Worm (Caenorhabditis elegans) whole organism, L3 larva: ENCODE data around the gene C18H9.6.

Experiments used
- R02D3.7 ChIP-seq: fragments of 150-350 bp; optimal IDR thresholded peaks from 2 replicates; lab custom pipeline; 2014; ENCODE audit warnings: missing biosample characterization, missing genetic modification characterization
- ZK546.5 ChIP-seq: sonication (generic microtip); optimal IDR thresholded peaks from 2 replicates; lab custom pipeline; 2017; ENCODE audit warnings: missing biosample characterization, missing genetic modification characterization
- aly-2 ChIP-seq: fragments of 150-350 bp; optimal IDR thresholded peaks from 2 replicates; lab custom pipeline; 2014; ENCODE audit warnings: missing biosample characterization, missing genetic modification characterization
- ama-1 ChIP-seq: fragments of 150-350 bp; optimal IDR thresholded peaks from 2 replicates; lab custom pipeline; 2018
- ceh-16 ChIP-seq: sonication (generic microtip); optimal IDR thresholded peaks from 2 replicates; lab custom pipeline; 2017; ENCODE audit warnings: missing biosample characterization, missing genetic modification characterization
- ceh-28 ChIP-seq: fragments of 150-350 bp; optimal IDR thresholded peaks from 2 replicates; lab custom pipeline; 2014; ENCODE audit warnings: missing biosample characterization, missing genetic modification reagents, missing genetic modification characterization
- ceh-82 ChIP-seq: fragments of 150-350 bp; optimal IDR thresholded peaks from 2 replicates; lab custom pipeline; 2014; ENCODE audit warnings: missing biosample characterization, missing genetic modification characterization
- ceh-9 ChIP-seq: sonication (generic microtip); optimal IDR thresholded peaks from 2 replicates; lab custom pipeline; 2018; ENCODE audit warnings: missing biosample characterization, missing genetic modification characterization
- daf-12 ChIP-seq: fragments of 150-350 bp; optimal IDR thresholded peaks from 2 replicates; lab custom pipeline; 2014; ENCODE audit warnings: missing biosample characterization, missing genetic modification reagents, missing genetic modification characterization
- egl-27 ChIP-seq: sonication (generic microtip); optimal IDR thresholded peaks from 4 replicates; lab custom pipeline; 2017; ENCODE audit warnings: missing biosample characterization, missing genetic modification reagents, missing genetic modification characterization
- egl-5 ChIP-seq: fragments of 150-350 bp; optimal IDR thresholded peaks from 2 replicates; lab custom pipeline; 2017; ENCODE audit warnings: missing biosample characterization, missing genetic modification reagents, missing genetic modification characterization, inconsistent platforms
- elt-1 ChIP-seq: fragments of 150-350 bp; optimal IDR thresholded peaks from 2 replicates; lab custom pipeline; 2014; ENCODE audit warnings: missing biosample characterization, missing genetic modification characterization
- elt-2 ChIP-seq: sonication (generic microtip); optimal IDR thresholded peaks from 2 replicates; lab custom pipeline; 2016; ENCODE audit warnings: missing genetic modification reagents, mild to moderate bottlenecking, missing genetic modification characterization, missing compliant biosample characterization
- elt-3 ChIP-seq, 3 experiments: fragments of 150-350 bp in 1 of 3; sonication (generic microtip) in 2 of 3; optimal IDR thresholded peaks; 2 replicates in 2 of 3; 4 replicates in 1 of 3; lab custom pipeline; 2014 to 2017; ENCODE audit warnings: missing biosample characterization in 3 of 3, missing genetic modification characterization in 3 of 3
- eor-1 ChIP-seq, 2 experiments: fragments of 150-350 bp; optimal IDR thresholded peaks; 2 replicates each; lab custom pipeline; 2014 to 2018; ENCODE audit warnings: missing biosample characterization in 2 of 2, missing genetic modification characterization in 2 of 2
- fkh-10 ChIP-seq: sonication (generic microtip); optimal IDR thresholded peaks from 2 replicates; lab custom pipeline; 2017; ENCODE audit warnings: missing biosample characterization, missing genetic modification reagents, missing genetic modification characterization
- fkh-2 ChIP-seq: fragments of 150-350 bp; optimal IDR thresholded peaks from 2 replicates; lab custom pipeline; 2014; ENCODE audit warnings: missing biosample characterization, missing genetic modification reagents, missing genetic modification characterization
- fos-1 ChIP-seq: fragments of 150-350 bp; optimal IDR thresholded peaks from 2 replicates; lab custom pipeline; 2014; ENCODE audit warnings: missing biosample characterization, missing genetic modification characterization
- hmg-11 ChIP-seq: sonication (generic microtip); optimal IDR thresholded peaks from 2 replicates; lab custom pipeline; 2016; ENCODE audit warnings: missing genetic modification characterization, missing compliant biosample characterization
- jun-1 ChIP-seq: fragments of 150-350 bp; optimal IDR thresholded peaks from 2 replicates; lab custom pipeline; 2014; ENCODE audit warnings: missing biosample characterization, missing genetic modification reagents, missing genetic modification characterization
- lin-15B ChIP-seq: fragments of 150-350 bp; optimal IDR thresholded peaks from 2 replicates; lab custom pipeline; 2014; ENCODE audit warnings: missing biosample characterization, missing genetic modification characterization
- lin-39 ChIP-seq: fragments of 150-350 bp; optimal IDR thresholded peaks from 2 replicates; lab custom pipeline; 2018; ENCODE audit warnings: missing biosample characterization, missing genetic modification reagents, missing genetic modification characterization
- lsy-12 ChIP-seq: sonication (generic microtip); optimal IDR thresholded peaks from 2 replicates; lab custom pipeline; 2016; ENCODE audit warnings: mild to moderate bottlenecking, missing genetic modification characterization, missing compliant biosample characterization
- mdl-1 ChIP-seq: fragments of 150-350 bp; optimal IDR thresholded peaks from 2 replicates; lab custom pipeline; 2014; ENCODE audit warnings: missing biosample characterization, missing genetic modification characterization
- mml-1 ChIP-seq: fragments of 150-350 bp; sonication (generic microtip); optimal IDR thresholded peaks from 3 replicates; lab custom pipeline; 2014; ENCODE audit warnings: missing biosample characterization, missing genetic modification characterization
- nfya-1 ChIP-seq: sonication (generic microtip); optimal IDR thresholded peaks from 2 replicates; lab custom pipeline; 2017; ENCODE audit warnings: missing genetic modification characterization, mild to moderate bottlenecking, missing compliant biosample characterization, antibody characterized with exemption, moderate library complexity; ENCODE audit not compliant: insufficient read depth
- nhr-11 ChIP-seq: fragments of 150-350 bp; optimal IDR thresholded peaks from 2 replicates; lab custom pipeline; 2014; ENCODE audit warnings: missing biosample characterization, missing genetic modification characterization
- nhr-12 ChIP-seq: fragments of 150-350 bp; optimal IDR thresholded peaks from 2 replicates; lab custom pipeline; 2014; ENCODE audit warnings: missing biosample characterization, missing genetic modification characterization
- nhr-23 ChIP-seq: fragments of 150-350 bp; optimal IDR thresholded peaks from 2 replicates; lab custom pipeline; 2014; ENCODE audit warnings: missing biosample characterization, missing genetic modification reagents, missing genetic modification characterization
- nhr-237 ChIP-seq: fragments of 150-350 bp; optimal IDR thresholded peaks from 2 replicates; lab custom pipeline; 2014; ENCODE audit warnings: missing biosample characterization, missing genetic modification characterization
- nhr-25 ChIP-seq: sonication (generic microtip); optimal IDR thresholded peaks from 2 replicates; lab custom pipeline; 2017; ENCODE audit warnings: missing biosample characterization, missing genetic modification characterization
- nhr-43 ChIP-seq: sonication (generic microtip); optimal IDR thresholded peaks from 2 replicates; lab custom pipeline; 2016; ENCODE audit warnings: mild to moderate bottlenecking, missing genetic modification characterization, missing compliant biosample characterization; ENCODE audit not compliant: poor library complexity, severe bottlenecking
- nhr-67 ChIP-seq: fragments of 150-350 bp; optimal IDR thresholded peaks from 2 replicates; lab custom pipeline; 2014; ENCODE audit warnings: missing biosample characterization, missing genetic modification characterization
- nhr-76 ChIP-seq: fragments of 150-350 bp; sonication (generic microtip); optimal IDR thresholded peaks from 5 replicates; lab custom pipeline; 2014; ENCODE audit warnings: missing biosample characterization, missing genetic modification characterization
- nhr-77 ChIP-seq: fragments of 150-350 bp; optimal IDR thresholded peaks from 2 replicates; lab custom pipeline; 2014; ENCODE audit warnings: missing biosample characterization, missing genetic modification characterization
- pha-4 ChIP-seq: fragments of 150-350 bp; optimal IDR thresholded peaks from 2 replicates; lab custom pipeline; 2014; ENCODE audit warnings: missing biosample characterization, missing genetic modification reagents, missing genetic modification characterization
- pqm-1 ChIP-seq: fragments of 150-350 bp; optimal IDR thresholded peaks from 2 replicates; lab custom pipeline; 2017; ENCODE audit warnings: missing biosample characterization, missing genetic modification characterization, inconsistent platforms
- sea-2 ChIP-seq: fragments of 150-350 bp; sonication (generic microtip); optimal IDR thresholded peaks from 4 replicates; lab custom pipeline; 2014; ENCODE audit warnings: missing biosample characterization, missing genetic modification reagents, missing genetic modification characterization
- skn-1 ChIP-seq: fragments of 150-350 bp; optimal IDR thresholded peaks from 2 replicates; lab custom pipeline; 2014; ENCODE audit warnings: missing biosample characterization, missing genetic modification characterization
- snpc-4 ChIP-seq: fragments of 150-350 bp; optimal IDR thresholded peaks from 2 replicates; lab custom pipeline; 2014; ENCODE audit warnings: missing biosample characterization, missing genetic modification characterization
- tbx-2 ChIP-seq: sonication (generic microtip); optimal IDR thresholded peaks from 2 replicates; lab custom pipeline; 2016; ENCODE audit warnings: mild to moderate bottlenecking, missing genetic modification characterization, missing compliant biosample characterization
- unc-39 ChIP-seq: sonication (generic microtip); optimal IDR thresholded peaks from 4 replicates; lab custom pipeline; 2017; ENCODE audit warnings: missing biosample characterization, missing genetic modification characterization
- unc-62 ChIP-seq: fragments of 150-350 bp; sonication (generic microtip); optimal IDR thresholded peaks from 4 replicates; lab custom pipeline; 2014; ENCODE audit warnings: missing biosample characterization, missing genetic modification reagents, missing genetic modification characterization
- zag-1 ChIP-seq: fragments of 150-350 bp; optimal IDR thresholded peaks from 2 replicates; lab custom pipeline; 2014; ENCODE audit warnings: missing biosample characterization, missing genetic modification characterization
- ztf-11 ChIP-seq: fragments of 150-350 bp; optimal IDR thresholded peaks from 2 replicates; lab custom pipeline; 2014; ENCODE audit warnings: missing biosample characterization, missing genetic modification characterization
- ztf-4 ChIP-seq: fragments of 150-350 bp; optimal IDR thresholded peaks from 2 replicates; lab custom pipeline; 2014; ENCODE audit warnings: missing biosample characterization, missing genetic modification characterization

C18H9.6 gene

ce11 chrII:6736604-6737003, 35.2 kb upstream of the C18H9.6 start, which contains the start of gene T14B4.1:
T14B4.1 (plus strand) TSS chrII:6736904.
- no peak for TF ChIP-seq lin-15B (tag; lab: Kevin White, UChicago)
- no peak for TF ChIP-seq eor-1 (tag; optimal IDR thresholded peaks at IDR 0.05; lab: Kevin White, UChicago)
- no peak for TF ChIP-seq tbx-2 (tag; lab: Kevin White, UChicago)
- TF ChIP-seq lin-39: no peak
- TF ChIP-seq egl-27 (tag; lab: Kevin White, UChicago): no peak
- no peak for TF ChIP-seq nhr-67 (tag; lab: Kevin White, UChicago)
- no peak for TF ChIP-seq zag-1 (tag; lab: Kevin White, UChicago)

DNA sequence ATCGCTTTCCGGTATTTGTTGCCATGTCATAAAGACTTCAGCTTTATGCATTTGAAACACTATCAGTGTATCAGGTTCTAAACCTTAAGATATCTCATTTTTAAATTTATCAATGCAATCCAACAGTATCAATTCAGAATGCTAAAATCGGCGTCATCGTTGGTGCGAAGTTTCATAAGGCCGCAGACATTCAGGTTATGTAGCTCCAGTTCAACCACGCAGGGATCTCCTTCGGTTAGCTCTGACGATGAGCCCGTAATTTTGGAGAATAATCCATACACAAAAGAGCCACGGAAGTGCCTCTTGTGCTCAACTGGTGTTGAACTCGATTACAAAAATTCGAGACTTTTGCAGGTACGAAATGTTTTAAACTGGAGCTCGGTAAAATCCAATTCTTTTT, 34.6 kb upstream of the C18H9.6 start, which contains the start of gene mrps-18.C:
TSS of gene mrps-18.C (plus strand) at position 138 of the 400 bp plus-strand sequence.
- TF ChIP-seq nhr-237 (tag; lab: Kevin White, UChicago) (no peak), R02D3.7 (tag; lab: Kevin White, UChicago) (no peak), ceh-82 (tag; lab: Kevin White, UChicago) (no peak), ztf-11 (tag; lab: Kevin White, UChicago) (no peak), nhr-67 (tag; lab: Kevin White, UChicago) (no peak), zag-1 (tag; lab: Kevin White, UChicago) (no peak), elt-2 (tag; lab: Kevin White, UChicago) (no peak), tbx-2 (tag; lab: Kevin White, UChicago) (no peak), nhr-76 (tag; lab: Kevin White, UChicago) (no peak), ceh-28 (no peak), pha-4 (tag; lab: Kevin White, UChicago) (no peak), ztf-4 (tag; lab: Kevin White, UChicago) (no peak), egl-5 (tag; lab: Kevin White, UChicago) (no peak), fos-1 (no peak), eor-1 (tag; optimal IDR thresholded peaks at IDR 0.05; lab: Kevin White, UChicago) (no peak), elt-1 (tag; lab: Kevin White, UChicago) (no peak), pqm-1 (tag; lab: Kevin White, UChicago) (no peak), snpc-4 (tag; lab: Kevin White, UChicago) (no peak), fkh-2 (tag; lab: Kevin White, UChicago) (no peak)

- TF ChIP-seq elt-2 (tag; lab: Kevin White, UChicago): peak; percentile 27
- no peak for TF ChIP-seq mml-1 (tag; lab: Kevin White, UChicago)
- TF ChIP-seq unc-39 (tag; lab: Kevin White, UChicago): no peak
- no peak for TF ChIP-seq unc-62 (GFP tag; lab: Kevin White, UChicago)
- TF ChIP-seq ztf-11 (tag; lab: Kevin White, UChicago): no peak
- peak; percentile 93 for TF ChIP-seq pha-4 (tag; lab: Kevin White, UChicago)
- TF ChIP-seq nhr-67 (tag; lab: Kevin White, UChicago): no peak
- TF ChIP-seq pqm-1 (tag; lab: Kevin White, UChicago): peak; percentile 54
- TF ChIP-seq fos-1: no peak
- TF ChIP-seq nhr-11 (tag; lab: Kevin White, UChicago): no peak
- no peak for TF ChIP-seq zag-1 (tag; lab: Kevin White, UChicago)
- peak; percentile 87 for TF ChIP-seq lin-15B (tag; lab: Kevin White, UChicago)
- no peak for TF ChIP-seq tbx-2 (tag; lab: Kevin White, UChicago)
- TF ChIP-seq ceh-28: no peak
- no peak for TF ChIP-seq ztf-4 (tag; lab: Kevin White, UChicago)
- TF ChIP-seq nhr-76 (tag; lab: Kevin White, UChicago): no peak
- TF ChIP-seq nhr-237 (tag; lab: Kevin White, UChicago): no peak
- no peak for TF ChIP-seq sea-2 (GFP tag; lab: Kevin White, UChicago)
- no peak for TF ChIP-seq eor-1 (tag; optimal IDR thresholded peaks at IDR 0.05; lab: Kevin White, UChicago)
- TF ChIP-seq hmg-11: no peak
- TF ChIP-seq egl-27 (tag; lab: Kevin White, UChicago): no peak
- peak; percentile 25 for TF ChIP-seq snpc-4 (tag; lab: Kevin White, UChicago)
- TF ChIP-seq lsy-12 (tag; lab: Kevin White, UChicago): peak; percentile 15
- TF ChIP-seq ceh-82 (tag; lab: Kevin White, UChicago): no peak
- no peak for TF ChIP-seq ceh-16
- TF ChIP-seq ceh-9 (tag; lab: Kevin White, UChicago): no peak
- TF ChIP-seq fkh-2 (tag; lab: Kevin White, UChicago): no peak
- TF ChIP-seq nhr-43: peak; percentile 69
- peak; percentile 17 for TF ChIP-seq lin-39
- no peak for TF ChIP-seq skn-1 (tag; lab: Kevin White, UChicago)
- TF ChIP-seq nhr-12: no peak
- no peak for TF ChIP-seq mdl-1
- TF ChIP-seq nhr-23 (tag; lab: Kevin White, UChicago): peak; percentile 44
- TF ChIP-seq ama-1 (lab: Kevin White, UChicago): no peak
- no peak for TF ChIP-seq fkh-10 (GFP tag; lab: Kevin White, UChicago)
- TF ChIP-seq elt-3 (tag; optimal IDR thresholded peaks at IDR 0.05; lab: Kevin White, UChicago): no peak
- TF ChIP-seq egl-5 (tag; lab: Kevin White, UChicago): peak; percentile 21
- peak; percentile 69 for TF ChIP-seq nfya-1 (tag; lab: Kevin White, UChicago)
- TF ChIP-seq nhr-77: no peak
- TF ChIP-seq ZK546.5 (tag; lab: Kevin White, UChicago): no peak
- no peak for TF ChIP-seq daf-12 (tag; lab: Kevin White, UChicago)
- peak; percentile 54 for TF ChIP-seq nhr-25
- no peak for TF ChIP-seq R02D3.7 (tag; lab: Kevin White, UChicago)
- no peak for TF ChIP-seq jun-1 (tag; lab: Kevin White, UChicago)
- no peak for TF ChIP-seq aly-2 (tag; lab: Kevin White, UChicago)
These were observed 33.2 kb upstream of the C18H9.6 start, which contains the start of gene T14B4.3 for ce11 chrII:6734674-6735073. T14B4.3 (plus strand) TSS chrII:6734937.
